Fruit fly (Drosophila melanogaster): ENCODE data around the gene CG12496.

- TF ChIP-seq Jra (GFP tag; optimal IDR thresholded peaks at IDR 0.05) (no peak), sv (GFP tag; optimal IDR thresholded peaks at IDR 0.05) (no peak), tai (GFP tag; optimal IDR thresholded peaks at IDR 0.05) (no peak), Rel (GFP tag; optimal IDR thresholded peaks at IDR 0.05) (no peak), Rel (tag; optimal IDR thresholded peaks at IDR 0.05) (no peak), HLH106 (tag; optimal IDR thresholded peaks at IDR 0.05) (no peak), OdsH (GFP tag; optimal IDR thresholded peaks at IDR 0.05) (no peak)
Measured at dm6 chrX:2457863-2458458, 47.3 kb upstream of the CG12496 start.

Data from whole organism, wandering third instar larva.